Fruit fly (Drosophila melanogaster): ENCODE measurements around the gene lcs.
A peak's percentile ranks its signal among the peaks of the same experiment; 100 is the strongest.

Gene lcs

dm6 chrX:21349800-21350309, 47.3 kb downstream of the lcs start, which contains the start of the genes peng and sol (continued):
- TF ChIP-seq slbo (GFP tag; IDR thresholded peaks at IDR 0.05): peak; percentile 76
- peak; percentile 78 for TF ChIP-seq pum (GFP tag; optimal IDR thresholded peaks at IDR 0.05)
- peak; percentile 45 for TF ChIP-seq nerfin-1 (tag; optimal IDR thresholded peaks at IDR 0.05)
- 0 out of 2 replicates have a peak, but pooled peaks have one; percentile 12 for TF ChIP-seq CG13287 (GFP tag; IDR thresholded peaks at IDR 0.05; ENCODE audit: partially characterized antibody)
- peak; percentile 38 for TF ChIP-seq en (GFP tag; optimal IDR thresholded peaks at IDR 0.05)
- no peak for TF ChIP-seq sima (GFP tag; optimal IDR thresholded peaks at IDR 0.05)
- peak; percentile 55 for TF ChIP-seq CG8944 (GFP tag; optimal IDR thresholded peaks at IDR 0.05)
- peak; percentile 76 for TF ChIP-seq Mad (GFP tag; optimal IDR thresholded peaks at IDR 0.05)
- TF ChIP-seq dmrt11E (tag; optimal IDR thresholded peaks at IDR 0.05): peak; percentile 68
